Worm (Caenorhabditis elegans): ENCODE results near the gene K11G9.5.
A peak's percentile ranks its signal among the peaks of the same experiment; 100 is the strongest.
"Not testable (repeated sequence)": the region's sequence is repeated elsewhere in the genome, so short reads cannot be mapped to it uniquely, and the experiment has no call there.

Gene K11G9.5

DNA sequence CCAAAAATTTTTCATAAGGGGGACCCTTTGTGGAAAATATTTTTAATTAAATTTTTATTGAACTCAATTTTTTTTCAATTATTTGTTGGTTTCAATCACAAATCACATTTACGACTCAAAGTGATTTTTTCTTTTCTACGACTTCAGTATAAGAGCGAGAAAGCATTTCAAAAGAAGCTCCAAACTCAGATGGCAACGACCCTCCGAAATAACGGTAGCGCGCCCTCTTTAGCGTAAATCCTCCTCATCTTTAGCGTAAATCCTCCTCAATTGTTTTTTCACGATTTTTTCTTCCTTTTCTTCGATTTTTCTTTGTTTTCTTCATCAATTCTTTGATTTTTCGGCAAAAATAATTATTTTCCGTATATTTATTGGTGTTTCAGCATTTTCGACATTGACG lies 26.6 kb upstream of the K11G9.5 start:
- peak; percentile 95 for TF ChIP-seq Y48G9A.11 (GFP tag; IDR thresholded peaks at IDR 0.05)

DNA sequence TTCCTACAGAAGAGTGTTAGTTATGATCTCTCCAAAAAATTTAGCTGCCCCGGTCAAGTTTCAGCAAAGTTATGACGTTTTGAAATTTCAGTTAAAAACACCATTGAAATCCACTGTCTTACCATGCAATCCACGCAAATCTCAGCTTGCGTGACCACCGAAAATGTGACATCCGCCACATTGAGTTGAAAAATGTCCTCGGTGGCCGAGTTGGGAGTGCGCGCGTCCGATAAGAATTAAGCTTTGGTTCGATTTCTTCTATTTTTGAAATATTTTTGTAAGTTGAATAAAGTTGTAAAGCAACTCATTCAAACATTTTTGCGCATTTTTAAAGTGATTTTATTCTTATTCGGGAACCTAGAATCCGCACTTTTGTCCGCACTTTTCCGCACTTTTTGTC lies 22.8 kb upstream of the K11G9.5 start:
- TF ChIP-seq dmd-8 (GFP tag; IDR thresholded peaks at IDR 0.05) = peak; percentile 48; the same call in 1 of the 2 replicates
- peak; percentile 72; the same call in 1 of the 2 replicates for TF ChIP-seq F26F4.8 (GFP tag; conservative IDR thresholded peaks at IDR 0.05)
- 0 out of 2 replicates have a peak, but pooled peaks have one; percentile 15 for TF ChIP-seq pha-4 (GFP tag; IDR thresholded peaks at IDR 0.05)
- TF ChIP-seq pha-4 (tag; optimal IDR thresholded peaks at IDR 0.05) = not testable (repeated sequence)
- TF ChIP-seq arid-1 (GFP tag; conservative IDR thresholded peaks at IDR 0.05) = peak; percentile 51
- peak; percentile 89 for TF ChIP-seq Y48G9A.11 (GFP tag; IDR thresholded peaks at IDR 0.05)

DNA sequence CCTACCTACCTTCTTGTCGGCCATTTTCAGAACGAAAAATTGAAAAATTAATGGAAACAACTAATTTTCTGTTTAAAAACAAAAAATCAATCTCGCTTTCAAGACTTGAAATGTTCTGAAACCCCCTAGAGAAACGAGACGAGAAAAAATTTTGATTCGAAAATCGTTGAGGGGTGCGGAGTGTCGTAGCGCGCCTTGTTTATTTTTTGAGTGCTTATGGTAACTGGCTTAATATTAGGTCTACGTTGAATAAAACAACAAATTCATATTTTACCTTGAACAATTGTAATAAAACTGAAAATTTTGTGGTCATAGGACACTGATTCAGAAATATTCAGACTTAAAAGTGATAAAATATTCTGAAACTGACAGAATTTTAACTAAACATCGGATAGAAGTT lies 22.2 kb upstream of the K11G9.5 start, which contains the start of gene sna-1:
sna-1 (minus strand) TSS at position 218 of the 400 bp plus-strand sequence.
- TF ChIP-seq F49E8.2 (tag; optimal IDR thresholded peaks at IDR 0.05; ENCODE audit: borderline replicate concordance) (no peak), hlh-30 (tag; optimal IDR thresholded peaks at IDR 0.05; ENCODE audit: insufficient read depth) (no peak), attf-4 (tag; optimal IDR thresholded peaks at IDR 0.05) (no peak), dmd-6 (GFP tag; IDR thresholded peaks at IDR 0.05) (no peak), ceh-32 (tag; optimal IDR thresholded peaks at IDR 0.05; ENCODE audit: poor library complexity) (no peak), T20F7.1 (GFP tag; optimal IDR thresholded peaks at IDR 0.05) (peak; percentile 92), nhr-237 (tag; optimal IDR thresholded peaks at IDR 0.05) (no peak), Y48G9A.11 (GFP tag; IDR thresholded peaks at IDR 0.05) (peak; percentile 89)

DNA sequence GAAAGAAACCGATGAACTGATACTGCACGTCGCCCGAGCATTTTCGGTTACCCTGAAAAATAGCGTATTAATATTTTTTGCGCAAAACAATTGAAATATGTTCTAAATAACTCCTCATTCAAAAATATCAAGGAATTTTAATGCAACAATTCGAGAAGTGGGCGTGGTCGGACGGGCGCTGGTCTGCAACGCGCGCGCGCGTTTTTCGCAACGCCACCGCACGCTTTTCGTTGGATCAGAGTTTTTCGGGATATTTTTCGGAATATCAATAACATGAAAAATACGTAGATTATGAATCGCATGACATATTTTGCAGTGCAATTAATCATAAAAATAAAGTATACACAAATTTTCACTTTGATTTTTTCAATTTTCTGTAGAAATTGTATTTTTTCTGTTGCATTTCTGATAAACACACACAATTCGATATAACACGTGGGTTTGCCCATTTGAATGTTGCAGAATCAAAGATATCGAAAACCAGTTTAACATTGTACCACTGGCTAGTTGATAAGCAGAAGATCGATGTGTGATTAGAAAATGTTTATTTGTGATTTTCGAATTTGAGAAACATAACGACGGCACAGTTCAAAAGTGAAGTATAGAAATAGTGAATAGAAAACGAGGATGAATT lies 20.9 kb upstream of the K11G9.5 start, which contains the start of gene dlst-1:
dlst-1 (minus strand) TSS at position 52 of the 634 bp plus-strand sequence.
- TF ChIP-seq lin-29 (GFP tag; IDR thresholded peaks at IDR 0.05) = no peak
- no peak for TF ChIP-seq lim-7 (GFP tag; IDR thresholded peaks at IDR 0.05)
- TF ChIP-seq mxl-3 (GFP tag; optimal IDR thresholded peaks at IDR 0.05) = peak; percentile 54
- TF ChIP-seq mes-2 (tag; optimal IDR thresholded peaks at IDR 0.05; ENCODE audit: poor library complexity, severe bottlenecking) = peak; percentile 79
- TF ChIP-seq saeg-2 (GFP tag; IDR thresholded peaks at IDR 0.05) = no peak
- TF ChIP-seq F10B5.3 (tag; optimal IDR thresholded peaks at IDR 0.05) = no peak
- peak; percentile 47 for TF ChIP-seq mep-1 (tag; optimal IDR thresholded peaks at IDR 0.05)
- TF ChIP-seq jun-1 (tag; optimal IDR thresholded peaks at IDR 0.05) = no peak
- no peak for TF ChIP-seq gei-8 (GFP tag; optimal IDR thresholded peaks at IDR 0.05)
- peak; percentile 45 for TF ChIP-seq dve-1 (tag; optimal IDR thresholded peaks at IDR 0.05; ENCODE audit: insufficient read depth)
- peak; percentile 37 for TF ChIP-seq rbr-2 (tag; optimal IDR thresholded peaks at IDR 0.05)
- TF ChIP-seq T20F7.1 (GFP tag; optimal IDR thresholded peaks at IDR 0.05) = peak; percentile 85
- no peak for TF ChIP-seq unc-62 (GFP tag; optimal IDR thresholded peaks at IDR 0.05 in 1 of 2)
- TF ChIP-seq unc-62 (tag; optimal IDR thresholded peaks at IDR 0.05) = no peak
- TF ChIP-seq hif-1 (tag; optimal IDR thresholded peaks at IDR 0.05) = no peak
- peak; percentile 35 for TF ChIP-seq spr-1 (tag; optimal IDR thresholded peaks at IDR 0.05)
- no peak for TF ChIP-seq mxl-2 (GFP tag; conservative IDR thresholded peaks at IDR 0.05)
- no peak for TF ChIP-seq nhr-25 (tag; optimal IDR thresholded peaks at IDR 0.05; ENCODE audit: borderline replicate concordance, insufficient read depth)
- TF ChIP-seq lsy-2 (tag; optimal IDR thresholded peaks at IDR 0.05) = peak in 1 of 2 experiments; percentile 36
- no peak for TF ChIP-seq zfp-2 (tag; optimal IDR thresholded peaks at IDR 0.05)
- TF ChIP-seq sdz-12 (GFP tag; optimal IDR thresholded peaks at IDR 0.05) = no peak
- peak; percentile 1 for TF ChIP-seq F49E8.2 (tag; optimal IDR thresholded peaks at IDR 0.05; ENCODE audit: borderline replicate concordance)
- no peak for TF ChIP-seq fos-1 (tag; optimal IDR thresholded peaks at IDR 0.05)
- TF ChIP-seq Y48G9A.11 (GFP tag; IDR thresholded peaks at IDR 0.05) = peak; percentile 79
- TF ChIP-seq F26F4.8 (GFP tag; conservative IDR thresholded peaks at IDR 0.05) = no peak
- no peak for TF ChIP-seq pqm-1 (tag; optimal IDR thresholded peaks at IDR 0.05)
- TF ChIP-seq ZK337.2 (GFP tag; IDR thresholded peaks at IDR 0.05) = no peak
- TF ChIP-seq pha-4 (GFP tag; IDR thresholded peaks at IDR 0.05) = 0 out of 2 replicates have a peak, but pooled peaks have one; percentile 39
- TF ChIP-seq pha-4 (tag; optimal IDR thresholded peaks at IDR 0.05) = no peak
- no peak for TF ChIP-seq zip-11 (GFP tag; IDR thresholded peaks at IDR 0.05)
- TF ChIP-seq egl-27 (tag; optimal IDR thresholded peaks at IDR 0.05) = no peak
- no peak for TF ChIP-seq php-3 (GFP tag; IDR thresholded peaks at IDR 0.05)
- no peak for TF ChIP-seq daf-8 (GFP tag; IDR thresholded peaks at IDR 0.05)
- TF ChIP-seq hlh-11 (tag; optimal IDR thresholded peaks at IDR 0.05) = peak; percentile 34
- no peak for TF ChIP-seq ceh-62 (tag; optimal IDR thresholded peaks at IDR 0.05)

Data from whole organism, L4 larva.